Worm (Caenorhabditis elegans): ENCODE data around the gene M163.10.

The M163.10 gene

DNA sequence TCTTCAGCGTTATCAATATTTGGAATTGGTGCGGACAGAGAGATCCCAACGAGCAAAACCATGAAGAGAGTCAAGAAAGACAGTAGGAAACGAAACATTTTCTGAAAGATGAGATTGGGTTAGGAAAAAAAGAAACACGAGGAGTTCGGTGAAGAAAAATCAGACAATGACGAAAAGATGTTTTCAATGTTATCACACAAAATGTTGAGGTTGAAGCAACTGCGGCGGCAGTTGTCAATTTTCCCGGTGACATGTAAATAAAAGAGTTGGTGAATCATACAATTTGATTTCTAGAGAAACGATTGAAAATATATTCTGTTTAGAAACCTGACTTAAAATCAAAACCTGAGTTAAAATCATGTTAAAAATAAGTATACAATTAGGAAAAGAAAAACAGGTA, 17.1 kb upstream of the M163.10 start, which contains the start of gene F23D12.7:
F23D12.7 (minus strand) TSS at position 101 of the 400 bp plus-strand sequence.
- TF ChIP-seq unc-39 (tag; optimal IDR thresholded peaks at IDR 0.05) = no peak
- no peak for TF ChIP-seq ztf-1 (GFP tag; conservative IDR thresholded peaks at IDR 0.05)
- TF ChIP-seq mdl-1 (tag; optimal IDR thresholded peaks at IDR 0.05) = no peak
- no peak for TF ChIP-seq sem-4 (tag; optimal IDR thresholded peaks at IDR 0.05)
- TF ChIP-seq ztf-4 (tag; optimal IDR thresholded peaks at IDR 0.05) = no peak
- no peak for TF ChIP-seq nhr-77 (tag; optimal IDR thresholded peaks at IDR 0.05)
- TF ChIP-seq egl-27 (tag; optimal IDR thresholded peaks at IDR 0.05) = no peak
- TF ChIP-seq nhr-25 (tag; optimal IDR thresholded peaks at IDR 0.05) = no peak
- TF ChIP-seq alr-1 (tag; optimal IDR thresholded peaks at IDR 0.05) = no peak
- TF ChIP-seq F13H6.1 (tag; optimal IDR thresholded peaks at IDR 0.05) = no peak
- no peak for TF ChIP-seq lin-11 (tag; optimal IDR thresholded peaks at IDR 0.05)
- TF ChIP-seq unc-62 (GFP tag; optimal IDR thresholded peaks at IDR 0.05) = no peak
- TF ChIP-seq nhr-10 (tag; optimal IDR thresholded peaks at IDR 0.05) = no peak
- no peak for TF ChIP-seq Y55F3AM.14 (GFP tag; optimal IDR thresholded peaks at IDR 0.05)
- TF ChIP-seq ztf-11 (tag; optimal IDR thresholded peaks at IDR 0.05) = no peak
- no peak for TF ChIP-seq nhr-6 (tag; optimal IDR thresholded peaks at IDR 0.05)
- no peak for TF ChIP-seq nhr-11 (tag; optimal IDR thresholded peaks at IDR 0.05)
- TF ChIP-seq mab-5 (tag; optimal IDR thresholded peaks at IDR 0.05) = no peak
- TF ChIP-seq nhr-21 (tag; optimal IDR thresholded peaks at IDR 0.05) = no peak
- no peak for TF ChIP-seq ZK546.5 (tag; optimal IDR thresholded peaks at IDR 0.05)

DNA sequence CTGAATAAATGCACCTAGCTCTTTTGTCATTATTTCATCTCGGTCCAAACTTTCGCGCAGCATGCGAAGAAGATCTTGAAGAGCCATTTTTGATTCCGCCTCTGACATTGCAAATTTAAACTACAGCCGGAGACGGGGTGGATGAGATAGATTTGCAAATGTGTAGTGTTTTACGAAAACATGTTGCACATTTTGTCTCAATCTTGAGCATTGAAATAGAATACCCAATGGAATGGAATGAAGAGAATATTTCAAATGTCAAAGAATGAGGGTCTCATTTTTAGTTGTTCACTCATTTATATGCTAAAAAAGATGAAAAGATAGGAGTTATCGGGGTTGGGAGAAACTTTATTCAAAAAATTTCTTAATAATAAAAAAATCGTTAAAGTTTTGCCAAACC, 15.4 kb upstream of the M163.10 start, which contains the start of gene Y66C5A.1:
Y66C5A.1 (minus strand) TSS at position 101 of the 400 bp plus-strand sequence.
- no peak for TF ChIP-seq lin-39 (tag; optimal IDR thresholded peaks at IDR 0.05)
- no peak for TF ChIP-seq F13H6.1 (tag; optimal IDR thresholded peaks at IDR 0.05)
- no peak for TF ChIP-seq gmeb-1 (tag; optimal IDR thresholded peaks at IDR 0.05)

DNA sequence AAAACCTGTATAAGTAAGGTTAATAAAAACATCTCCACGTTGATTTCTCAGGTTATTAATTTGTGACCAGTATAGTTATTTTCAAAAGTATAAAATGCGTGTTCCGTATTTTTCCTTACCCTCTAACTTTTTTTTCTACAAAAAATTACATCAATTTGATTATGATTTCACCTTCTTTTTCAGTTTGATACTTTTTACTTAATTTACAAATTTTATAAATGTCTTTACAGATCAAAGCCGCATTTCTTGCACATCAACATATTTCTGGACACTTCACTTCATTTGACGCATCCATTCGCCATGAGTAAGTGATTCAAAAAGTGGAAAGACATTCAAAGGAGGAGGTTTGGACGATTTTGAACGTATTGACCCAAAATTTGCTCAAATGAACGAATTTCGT, 10.4 kb upstream of the M163.10 start, which contains the start of gene Y66C5A.2:
Y66C5A.2 (plus strand) TSS at position 301 of the 400 bp plus-strand sequence.
- TF ChIP-seq skn-1 (tag; optimal IDR thresholded peaks at IDR 0.05) (no peak), zag-1 (tag; optimal IDR thresholded peaks at IDR 0.05) (no peak), dmd-4 (tag; optimal IDR thresholded peaks at IDR 0.05) (no peak), C34F6.9 (tag; optimal IDR thresholded peaks at IDR 0.05) (no peak), ztf-11 (tag; optimal IDR thresholded peaks at IDR 0.05) (no peak), nhr-25 (tag; optimal IDR thresholded peaks at IDR 0.05) (no peak), crh-2 (tag; optimal IDR thresholded peaks at IDR 0.05) (no peak)

DNA sequence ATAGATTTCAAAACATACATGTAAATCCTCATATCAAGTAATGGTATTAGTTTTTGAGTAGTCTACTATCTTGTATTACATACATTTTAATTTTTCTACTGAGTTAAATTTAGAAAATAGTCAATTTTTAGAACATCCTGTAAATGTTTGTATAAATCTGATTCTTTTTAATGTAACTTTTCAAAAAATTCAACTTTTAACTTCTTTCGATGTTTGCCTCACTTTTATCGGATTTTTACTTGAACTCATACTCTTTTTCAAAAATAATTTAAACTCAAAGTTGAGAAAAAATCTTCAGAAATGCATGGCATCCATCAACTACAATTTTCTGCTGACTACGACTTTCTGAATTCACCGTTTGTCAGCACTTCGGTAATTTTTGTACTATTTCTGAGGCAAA, 6.3 kb upstream of the M163.10 start, which contains the start of gene M163.7:
M163.7 (plus strand) TSS at position 301 of the 400 bp plus-strand sequence.
- TF ChIP-seq mab-5 (tag; optimal IDR thresholded peaks at IDR 0.05) (no peak), ztf-1 (GFP tag; conservative IDR thresholded peaks at IDR 0.05) (no peak), sma-9 (GFP tag; optimal IDR thresholded peaks at IDR 0.05) (no peak), sma-9 (tag; optimal IDR thresholded peaks at IDR 0.05) (no peak), ztf-4 (tag; optimal IDR thresholded peaks at IDR 0.05) (no peak), unc-55 (GFP tag; optimal IDR thresholded peaks at IDR 0.05) (no peak), crh-2 (tag; optimal IDR thresholded peaks at IDR 0.05) (no peak), aly-2 (tag; optimal IDR thresholded peaks at IDR 0.05) (no peak), nhr-6 (tag; optimal IDR thresholded peaks at IDR 0.05) (no peak), C34F6.9 (tag; optimal IDR thresholded peaks at IDR 0.05) (no peak), nhr-11 (tag; optimal IDR thresholded peaks at IDR 0.05) (no peak)

ce11 chrX:14465593-14465992, 5.2 kb upstream of the M163.10 start, which contains the start of gene M163.22:
Gene M163.22 (plus strand): TSS chrX:14465893.
- TF ChIP-seq sem-4 (tag; optimal IDR thresholded peaks at IDR 0.05) (no peak), nhr-11 (tag; optimal IDR thresholded peaks at IDR 0.05) (no peak), ceh-16 (tag; optimal IDR thresholded peaks at IDR 0.05) (no peak), nhr-129 (tag; optimal IDR thresholded peaks at IDR 0.05) (no peak), blmp-1 (tag; optimal IDR thresholded peaks at IDR 0.05; ENCODE audit: insufficient read depth) (no peak), ztf-1 (GFP tag; conservative IDR thresholded peaks at IDR 0.05) (no peak), C34F6.9 (tag; optimal IDR thresholded peaks at IDR 0.05) (no peak), ZK546.5 (tag; optimal IDR thresholded peaks at IDR 0.05) (no peak), ceh-82 (tag; optimal IDR thresholded peaks at IDR 0.05) (no peak)

All from whole organism, L2 larva.